Fruit fly (Drosophila melanogaster): ENCODE data around the gene CG43675.

- TF ChIP-seq usp (GFP tag; optimal IDR thresholded peaks at IDR 0.05) (no peak), CG8478 (optimal IDR thresholded peaks at IDR 0.05) (no peak), psq (optimal IDR thresholded peaks at IDR 0.05) (no peak)
Measured at dm6 chr3R:9395998-9396397, 40.7 kb downstream of the CG43675 start.

Measured in whole organism.